Worm (Caenorhabditis elegans) whole organism, young adult: Measurements from ENCODE around the gene C54F6.6.
A peak's percentile ranks its signal among the peaks of the same experiment; 100 is the strongest.
"Not testable (repeated sequence)": the region's sequence is repeated elsewhere in the genome, so short reads cannot be mapped to it uniquely, and the experiment has no call there.

ENCODE experiments used
- B0019.2 ChIP-seq: fragments of 200-800 bp; sonication (Bioruptor generic); conservative IDR thresholded peaks from 2 replicates; pipeline ENCODE4 v1.3.6; 2022; ENCODE audit warnings: missing genetic modification reagents, missing genetic modification characterization, missing compliant biosample characterization
- B0336.3 ChIP-seq: fragments of 200-800 bp; sonication (Bioruptor generic); IDR thresholded peaks from 2 replicates; pipeline ENCODE4 v1.3.6; 2022; ENCODE audit warnings: missing genetic modification characterization, missing compliant biosample characterization
- D2030.7 ChIP-seq: fragments of 200-800 bp; sonication (Bioruptor generic); IDR thresholded peaks from 2 replicates; pipeline ENCODE4 v1.3.6; 2022; ENCODE audit warnings: missing genetic modification reagents, missing genetic modification characterization, missing compliant biosample characterization
- F37B4.10 ChIP-seq: fragments of 200-800 bp; sonication (Bioruptor generic); IDR thresholded peaks from 2 replicates; pipeline ENCODE4 v1.3.6; 2022; ENCODE audit warnings: missing genetic modification characterization, missing compliant biosample characterization
- F52B5.7 ChIP-seq: sonication (generic microtip); optimal IDR thresholded peaks from 2 replicates; lab custom pipeline; 2016; ENCODE audit warnings: mild to moderate bottlenecking, missing genetic modification characterization, missing compliant biosample characterization
- T26A5.8 ChIP-seq: sonication (generic microtip); optimal IDR thresholded peaks from 2 replicates; lab custom pipeline; 2016; ENCODE audit warnings: missing genetic modification characterization, missing compliant biosample characterization
- Y56A3A.18 ChIP-seq: fragments of 200-800 bp; sonication (Bioruptor generic); IDR thresholded peaks from 2 replicates; pipeline ENCODE4 v1.3.6; 2022; ENCODE audit warnings: missing genetic modification reagents, missing genetic modification characterization, missing compliant biosample characterization
- Y79H2A.3 ChIP-seq: fragments of 200-800 bp; sonication (Bioruptor generic); conservative IDR thresholded peaks from 2 replicates; pipeline ENCODE4 v1.3.6; 2022; ENCODE audit warnings: missing genetic modification reagents, missing genetic modification characterization, missing compliant biosample characterization
- Y95B8A.8 ChIP-seq: fragments of 200-800 bp; sonication (Bioruptor generic); IDR thresholded peaks from 2 replicates; pipeline ENCODE4 v1.3.6; 2022; ENCODE audit warnings: missing genetic modification reagents, missing genetic modification characterization, missing compliant biosample characterization
- ama-1 ChIP-seq, 3 experiments: fragments of 150-350 bp in 1 of 3; sonication (generic microtip) in 2 of 3; optimal IDR thresholded peaks; 2 replicates each; lab custom pipeline; 2014 to 2018; ENCODE audit warnings: missing biosample characterization in 2 of 3, missing genetic modification characterization in 2 of 3, missing genetic modification reagents in 2 of 3
- aptf-2 ChIP-seq: fragments of 200-800 bp; sonication (Bioruptor generic); conservative IDR thresholded peaks from 2 replicates; pipeline ENCODE4 v1.3.6; 2022; ENCODE audit warnings: missing genetic modification reagents, missing genetic modification characterization, missing compliant biosample characterization
- aptf-3 ChIP-seq: fragments of 200-800 bp; sonication (Bioruptor generic); IDR thresholded peaks from 2 replicates; pipeline ENCODE4 v1.3.6; 2022; ENCODE audit warnings: missing genetic modification characterization, missing compliant biosample characterization
- attf-6 ChIP-seq: fragments of 200-800 bp; sonication (Bioruptor generic); IDR thresholded peaks from 2 replicates; pipeline ENCODE4 v1.3.6; 2022; ENCODE audit warnings: missing genetic modification reagents, missing genetic modification characterization, missing compliant biosample characterization
- bed-2 ChIP-seq: fragments of 200-800 bp; sonication (Bioruptor generic); IDR thresholded peaks from 2 replicates; pipeline ENCODE4 v1.3.6; 2022; ENCODE audit warnings: missing genetic modification reagents, missing genetic modification characterization, missing compliant biosample characterization
- cebp-1 ChIP-seq, 2 experiments: fragments of 200-800 bp in 1 of 2; sonication (Bioruptor generic) in 1 of 2; sonication (generic microtip) in 1 of 2; IDR thresholded peaks in 1 of 2; optimal IDR thresholded peaks in 1 of 2; 2 replicates each; pipeline versions ENCODE4 v1.3.6 to Lab custom; 2017 to 2022; ENCODE audit warnings: missing compliant biosample characterization in 2 of 2, missing genetic modification characterization in 2 of 2, mild to moderate bottlenecking in 1 of 2, missing genetic modification reagents in 1 of 2, moderate library complexity in 1 of 2
- cebp-2 ChIP-seq: fragments of 200-800 bp; sonication (Bioruptor generic); IDR thresholded peaks from 2 replicates; pipeline ENCODE4 v1.3.6; 2022; ENCODE audit warnings: missing genetic modification characterization, missing compliant biosample characterization
- ceh-100 ChIP-seq: fragments of 200-800 bp; sonication (Bioruptor generic); IDR thresholded peaks from 2 replicates; pipeline ENCODE4 v1.3.6; 2022; ENCODE audit warnings: missing genetic modification reagents, missing genetic modification characterization, missing compliant biosample characterization
- ceh-58 ChIP-seq: fragments of 200-800 bp; sonication (Bioruptor generic); IDR thresholded peaks from 2 replicates; pipeline ENCODE4 v1.3.6; 2022; ENCODE audit warnings: missing genetic modification characterization, missing compliant biosample characterization
- ceh-79 ChIP-seq: sonication (generic microtip); optimal IDR thresholded peaks from 2 replicates; lab custom pipeline; 2017; ENCODE audit warnings: mild to moderate bottlenecking, missing genetic modification characterization, missing compliant biosample characterization
- ceh-91 ChIP-seq: fragments of 200-800 bp; sonication (Bioruptor generic); IDR thresholded peaks from 2 replicates; pipeline ENCODE4 v1.3.6; 2022; ENCODE audit warnings: missing genetic modification reagents, missing genetic modification characterization, missing compliant biosample characterization
- chd-7 ChIP-seq: sonication (generic microtip); optimal IDR thresholded peaks from 2 replicates; lab custom pipeline; 2016; ENCODE audit warnings: mild to moderate bottlenecking, missing genetic modification characterization, moderate library complexity, missing compliant biosample characterization
- efl-1 ChIP-seq: fragments of 150-350 bp; optimal IDR thresholded peaks from 2 replicates; lab custom pipeline; 2014; ENCODE audit warnings: missing biosample characterization, missing genetic modification reagents, missing genetic modification characterization
- egl-18 ChIP-seq: fragments of 200-800 bp; sonication (Bioruptor generic); IDR thresholded peaks from 2 replicates; pipeline ENCODE4 v1.3.6; 2022; ENCODE audit warnings: missing genetic modification reagents, missing genetic modification characterization, missing compliant biosample characterization
- egrh-3 ChIP-seq: fragments of 200-800 bp; sonication (Bioruptor generic); IDR thresholded peaks from 2 replicates; pipeline ENCODE4 v1.3.6; 2022; ENCODE audit warnings: missing genetic modification reagents, missing genetic modification characterization, missing compliant biosample characterization
- ets-4 ChIP-seq: fragments of 200-800 bp; sonication (Bioruptor generic); optimal IDR thresholded peaks from 2 replicates; lab custom pipeline; 2018; ENCODE audit warnings: mild to moderate bottlenecking, missing genetic modification characterization, missing compliant biosample characterization
- hlh-12 ChIP-seq: sonication (generic microtip); optimal IDR thresholded peaks from 2 replicates; lab custom pipeline; 2016; ENCODE audit warnings: missing genetic modification characterization, missing compliant biosample characterization
- lsl-1 ChIP-seq: fragments of 200-800 bp; sonication (Bioruptor generic); optimal IDR thresholded peaks from 2 replicates; lab custom pipeline; 2018; ENCODE audit warnings: mild to moderate bottlenecking, missing genetic modification characterization, moderate library complexity, missing compliant biosample characterization
- lsy-27 ChIP-seq: sonication (generic microtip); optimal IDR thresholded peaks from 2 replicates; lab custom pipeline; 2017; ENCODE audit warnings: missing genetic modification characterization, mild to moderate bottlenecking, missing compliant biosample characterization, antibody characterized with exemption, missing genotype, borderline replicate concordance; ENCODE audit not compliant: insufficient read depth
- madf-3 ChIP-seq: fragments of 200-800 bp; sonication (Bioruptor generic); IDR thresholded peaks from 2 replicates; pipeline ENCODE4 v1.3.6; 2022; ENCODE audit warnings: missing genetic modification reagents, missing genetic modification characterization, missing compliant biosample characterization
- madf-6 ChIP-seq: fragments of 200-800 bp; sonication (Bioruptor generic); IDR thresholded peaks from 2 replicates; pipeline ENCODE4 v1.3.6; 2022; ENCODE audit warnings: missing genetic modification reagents, missing genetic modification characterization, missing compliant biosample characterization
- madf-8 ChIP-seq: fragments of 200-800 bp; sonication (Bioruptor generic); conservative IDR thresholded peaks from 2 replicates; pipeline ENCODE4 v1.3.6; 2022; ENCODE audit warnings: missing genetic modification reagents, missing genetic modification characterization, missing compliant biosample characterization
- nfya-2 ChIP-seq: fragments of 200-800 bp; sonication (Bioruptor generic); IDR thresholded peaks from 2 replicates; pipeline ENCODE4 v1.3.6; 2022; ENCODE audit warnings: missing genetic modification reagents, missing genetic modification characterization, missing compliant biosample characterization
- nhr-80 ChIP-seq: sonication (generic microtip); optimal IDR thresholded peaks from 2 replicates; lab custom pipeline; 2016; ENCODE audit warnings: missing genetic modification characterization, missing compliant biosample characterization
- pha-4 ChIP-seq: fragments of 150-350 bp; sonication (generic microtip); optimal IDR thresholded peaks from 2 replicates; lab custom pipeline; 2014; ENCODE audit warnings: missing biosample characterization, missing genetic modification reagents, missing genetic modification characterization
- repo-1 ChIP-seq: sonication (generic microtip); optimal IDR thresholded peaks from 2 replicates; lab custom pipeline; 2017; ENCODE audit warnings: mild to moderate bottlenecking, missing genetic modification characterization, missing compliant biosample characterization
- rpc-1 ChIP-seq, 2 experiments: fragments of 150-350 bp in 1 of 2; sonication (generic microtip) in 1 of 2; optimal IDR thresholded peaks; 2 replicates each; lab custom pipeline; 2014 to 2018; ENCODE audit warnings: missing biosample characterization in 1 of 2, missing genetic modification characterization in 1 of 2, missing genetic modification reagents in 1 of 2, missing genotype in 1 of 2
- snpc-3.4 ChIP-seq: sonication (generic microtip); optimal IDR thresholded peaks from 2 replicates; lab custom pipeline; 2017; ENCODE audit warnings: missing genetic modification characterization, mild to moderate bottlenecking, missing compliant biosample characterization, antibody characterized with exemption, moderate library complexity, missing genotype, missing genetic modification reagents
- sptf-2 ChIP-seq: fragments of 200-800 bp; sonication (Bioruptor generic); optimal IDR thresholded peaks from 2 replicates; lab custom pipeline; 2018; ENCODE audit warnings: mild to moderate bottlenecking, missing genetic modification characterization, missing compliant biosample characterization
- tbp1 ChIP-seq: fragments of 200-800 bp; sonication (Bioruptor generic); optimal IDR thresholded peaks from 2 replicates; lab custom pipeline; 2018; ENCODE audit warnings: mild to moderate bottlenecking, missing genetic modification characterization, missing compliant biosample characterization
- xnd-1 ChIP-seq: sonication (generic microtip); optimal IDR thresholded peaks from 2 replicates; lab custom pipeline; 2016; ENCODE audit warnings: missing genotype, missing genetic modification reagents, missing genetic modification characterization, missing compliant biosample characterization
- ztf-22 ChIP-seq: fragments of 200-800 bp; sonication (Bioruptor generic); optimal IDR thresholded peaks from 2 replicates; lab custom pipeline; 2018; ENCODE audit warnings: mild to moderate bottlenecking, missing genetic modification characterization, moderate library complexity, missing compliant biosample characterization
- ztf-3 ChIP-seq: fragments of 200-800 bp; sonication (Bioruptor generic); optimal IDR thresholded peaks from 2 replicates; lab custom pipeline; 2018; ENCODE audit warnings: mild to moderate bottlenecking, missing genetic modification characterization, missing compliant biosample characterization

Gene C54F6.6

ce11 chrV:7545187-7545586, 21.7 kb downstream of the C54F6.6 start, which contains the start of the genes C54F6.19 and nhx-3:
Gene C54F6.19, plus strand, starts transcription at chrV:7545487.
Gene nhx-3, minus strand, starts transcription at chrV:7545523.
- TF ChIP-seq ama-1 (optimal IDR thresholded peaks at IDR 0.05; lab: Kevin White, UChicago) (no peak), ama-1 (GFP tag; optimal IDR thresholded peaks at IDR 0.05; lab: Kevin White, UChicago) (no peak), tbp1 (GFP tag; lab: Kevin White, UChicago) (no peak), pha-4 (tag; lab: Kevin White, UChicago) (no peak), madf-6 (GFP tag; lab: Robert Waterston, UW) (no peak), xnd-1 (tag; lab: Kevin White, UChicago) (no peak), egl-18 (no peak), T26A5.8 (no peak), ceh-79 (tag; lab: Kevin White, UChicago) (no peak), ets-4 (GFP tag; lab: Kevin White, UChicago) (no peak), madf-8 (GFP tag; lab: Robert Waterston, UW) (no peak), lsl-1 (GFP tag; lab: Kevin White, UChicago) (no peak), snpc-3.4 (tag; lab: Kevin White, UChicago) (no peak), aptf-3 (GFP tag; lab: Robert Waterston, UW) (no peak), Y56A3A.18 (GFP tag; lab: Robert Waterston, UW) (no peak), F52B5.7 (tag; lab: Kevin White, UChicago) (no peak), madf-3 (GFP tag; lab: Robert Waterston, UW) (no peak), nfya-2 (GFP tag; lab: Robert Waterston, UW) (no peak)

- TF ChIP-seq madf-8 (GFP tag; lab: Robert Waterston, UW) (no peak), ceh-91 (GFP tag; lab: Robert Waterston, UW) (no peak), egrh-3 (no peak), attf-6 (GFP tag; lab: Robert Waterston, UW) (no peak), B0336.3 (GFP tag; lab: Robert Waterston, UW) (no peak), hlh-12 (tag; lab: Kevin White, UChicago) (no peak), nhr-80 (tag; lab: Kevin White, UChicago) (no peak), ceh-79 (tag; lab: Kevin White, UChicago) (no peak), ztf-3 (GFP tag; lab: Kevin White, UChicago) (no peak), efl-1 (GFP tag; lab: Kevin White, UChicago) (no peak), B0019.2 (GFP tag; lab: Robert Waterston, UW) (no peak), sptf-2 (no peak), lsy-27 (tag; lab: Kevin White, UChicago) (no peak)
These were observed 24.0 kb downstream of the C54F6.6 start, which contains the start of gene ftn-1 for ce11 chrV:7547479-7547878. Gene ftn-1, minus strand, starts transcription at chrV:7547579.

ce11 chrV:7548017-7548416, 24.5 kb downstream of the C54F6.6 start:
- TF ChIP-seq ceh-100 (GFP tag; lab: Robert Waterston, UW): no peak
- peak; percentile 21 for TF ChIP-seq nhr-80 (tag; lab: Kevin White, UChicago)
- no peak for TF ChIP-seq Y79H2A.3 (GFP tag; lab: Robert Waterston, UW)
- no peak for TF ChIP-seq T26A5.8
- no peak for TF ChIP-seq lsl-1 (GFP tag; lab: Kevin White, UChicago)
- no peak for TF ChIP-seq egrh-3
- TF ChIP-seq chd-7 (tag; lab: Kevin White, UChicago): no peak
- TF ChIP-seq bed-2 (GFP tag; lab: Robert Waterston, UW): no peak
- no peak for TF ChIP-seq repo-1 (tag; lab: Kevin White, UChicago)

ce11 chrV:7548499-7548898, 25.0 kb downstream of the C54F6.6 start:
- TF ChIP-seq Y95B8A.8 (GFP tag; lab: Robert Waterston, UW): peak; percentile 73
- peak; percentile 36; the same call in 1 of the 2 replicates for TF ChIP-seq cebp-1 (GFP tag; IDR thresholded peaks at IDR 0.05; lab: Robert Waterston, UW)
- TF ChIP-seq cebp-1 (tag; optimal IDR thresholded peaks at IDR 0.05; lab: Kevin White, UChicago): not testable (repeated sequence)
- peak; percentile 81; the same call in 1 of the 2 replicates for TF ChIP-seq ceh-58 (GFP tag; lab: Robert Waterston, UW)
- TF ChIP-seq ceh-91 (GFP tag; lab: Robert Waterston, UW): peak; percentile 47; the same call in 1 of the 2 replicates
- peak; percentile 53 for TF ChIP-seq rpc-1 (optimal IDR thresholded peaks at IDR 0.05; lab: Kevin White, UChicago)
- peak; percentile 73 for TF ChIP-seq rpc-1 (tag; optimal IDR thresholded peaks at IDR 0.05; lab: Kevin White, UChicago)
- TF ChIP-seq D2030.7 (GFP tag; lab: Robert Waterston, UW): peak; percentile 87
- TF ChIP-seq F37B4.10 (GFP tag; lab: Robert Waterston, UW): 0 out of 2 replicates have a peak, but pooled peaks have one; percentile 11
- TF ChIP-seq cebp-2 (GFP tag; lab: Robert Waterston, UW): 0 out of 2 replicates have a peak, but pooled peaks have one; percentile 71
- TF ChIP-seq attf-6 (GFP tag; lab: Robert Waterston, UW): peak; percentile 49
- peak; percentile 78 for TF ChIP-seq aptf-2 (GFP tag; lab: Robert Waterston, UW)
- TF ChIP-seq ceh-100 (GFP tag; lab: Robert Waterston, UW): peak; percentile 27; the same call in 1 of the 2 replicates
- peak; percentile 10 for TF ChIP-seq ztf-22 (GFP tag; lab: Kevin White, UChicago)
